Worm (Caenorhabditis elegans) whole organism, L1 larva: ENCODE measurements around the gene bath-37.

Source experiments
- ceh-82 ChIP-seq, 3 experiments: fragments of 150-350 bp in 1 of 3; sonication (generic microtip) in 2 of 3; optimal IDR thresholded peaks; 2 replicates each; lab custom pipeline; 2014 to 2017; ENCODE audit warnings: missing biosample characterization in 3 of 3, missing genetic modification characterization in 3 of 3
- mef-2 ChIP-seq: fragments of 150-350 bp; optimal IDR thresholded peaks from 2 replicates; lab custom pipeline; 2014; ENCODE audit warnings: missing biosample characterization, missing genetic modification characterization

DNA sequence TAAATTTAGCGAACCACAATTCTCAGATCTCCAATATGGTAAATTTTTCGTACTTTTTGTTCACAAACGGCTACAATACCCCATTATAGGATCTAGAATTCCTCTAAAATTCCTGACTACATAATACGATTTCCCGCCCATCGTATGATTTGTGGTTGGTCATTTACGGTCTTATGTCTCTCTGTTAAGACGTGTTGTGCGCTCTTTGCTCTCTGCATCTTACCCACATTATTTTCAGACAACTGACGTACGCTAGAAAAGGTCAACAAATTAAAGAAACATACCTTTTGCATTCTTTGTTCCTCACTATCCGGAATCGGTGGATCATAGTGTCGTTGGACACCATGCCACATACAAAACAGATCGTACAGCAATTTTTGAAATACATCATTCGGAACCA, 25.6 kb upstream of the bath-37 start:
- TF ChIP-seq mef-2 (tag; lab: Kevin White, UChicago) (no peak), ceh-82 (tag; optimal IDR thresholded peaks at IDR 0.05; lab: Kevin White, UChicago) (no peak)
